Worm (Caenorhabditis elegans) whole organism, early embryonic: ENCODE data around the gene clec-197.

Source experiments
- B0310.2 ChIP-seq: sonication (generic microtip); optimal IDR thresholded peaks from 2 replicates; lab custom pipeline; 2016; ENCODE audit warnings: mild to moderate bottlenecking, missing genetic modification characterization, missing compliant biosample characterization
- F13C5.2 ChIP-seq: sonication (generic microtip); optimal IDR thresholded peaks from 2 replicates; lab custom pipeline; 2017; ENCODE audit warnings: mild to moderate bottlenecking, missing genetic modification characterization, inconsistent platforms, missing compliant biosample characterization
- ama-1 ChIP-seq: fragments of 150-350 bp; optimal IDR thresholded peaks from 2 replicates; lab custom pipeline; 2014
- flt-1 ChIP-seq: fragments of 200-800 bp; sonication (Bioruptor generic); IDR thresholded peaks from 2 replicates; pipeline ENCODE4 v1.3.6; 2022; ENCODE audit warnings: missing genetic modification characterization, missing compliant biosample characterization
- hnd-1 ChIP-seq: sonication (generic microtip); optimal IDR thresholded peaks from 2 replicates; lab custom pipeline; 2016; ENCODE audit warnings: missing genetic modification characterization, missing compliant biosample characterization
- scrt-1 ChIP-seq: fragments of 200-800 bp; sonication (Bioruptor generic); IDR thresholded peaks from 2 replicates; pipeline ENCODE4 v1.3.6; 2022; ENCODE audit warnings: missing genetic modification characterization, missing compliant biosample characterization

- TF ChIP-seq flt-1 (GFP tag; lab: Robert Waterston, UW) (no peak), ama-1 (no peak), B0310.2 (tag; lab: Kevin White, UChicago) (no peak), F13C5.2 (tag; lab: Kevin White, UChicago) (peak; percentile 32), scrt-1 (no peak), hnd-1 (no peak)
Observed at ce11 chrIV:17380061-17380680, 33.7 kb upstream of the clec-197 start, which contains the start of the genes C30H6.9 and dlat-2.
